Worm (Caenorhabditis elegans) whole organism, late embryonic: ENCODE results near the gene str-173.

Source experiments
- C08G9.2 ChIP-seq: sonication (generic microtip); optimal IDR thresholded peaks from 2 replicates; lab custom pipeline; 2016; ENCODE audit warnings: mild to moderate bottlenecking, missing genetic modification characterization, moderate library complexity, missing compliant biosample characterization
- K09A11.1 ChIP-seq: sonication (generic microtip); optimal IDR thresholded peaks from 2 replicates; lab custom pipeline; 2017; ENCODE audit warnings: antibody characterized with exemption, mild to moderate bottlenecking, missing genetic modification characterization, missing compliant biosample characterization; ENCODE audit not compliant: insufficient read depth
- ceh-48 ChIP-seq: sonication (generic microtip); optimal IDR thresholded peaks from 2 replicates; lab custom pipeline; 2016; ENCODE audit warnings: missing genetic modification characterization, inconsistent platforms, missing compliant biosample characterization
- elt-2 ChIP-seq: sonication (generic microtip); optimal IDR thresholded peaks from 2 replicates; lab custom pipeline; 2016; ENCODE audit warnings: missing genetic modification reagents, missing genetic modification characterization, missing compliant biosample characterization
- fkh-10 ChIP-seq: fragments of 150-350 bp; optimal IDR thresholded peaks from 2 replicates; lab custom pipeline; 2014; ENCODE audit warnings: missing biosample characterization, missing genetic modification reagents, missing genetic modification characterization
- lin-11 ChIP-seq: fragments of 200-800 bp; sonication (Bioruptor generic); optimal IDR thresholded peaks from 2 replicates; lab custom pipeline; 2018; ENCODE audit warnings: mild to moderate bottlenecking, missing genetic modification characterization, missing compliant biosample characterization
- nfya-1 ChIP-seq: sonication (generic microtip); optimal IDR thresholded peaks from 2 replicates; lab custom pipeline; 2017; ENCODE audit warnings: missing genetic modification characterization, mild to moderate bottlenecking, missing compliant biosample characterization, antibody characterized with exemption, moderate library complexity
- pha-4 ChIP-seq: fragments of 150-350 bp; optimal IDR thresholded peaks from 2 replicates; lab custom pipeline; 2018; ENCODE audit warnings: missing biosample characterization, missing genetic modification reagents, missing genetic modification characterization
- pros-1 ChIP-seq: fragments of 150-350 bp; optimal IDR thresholded peaks from 2 replicates; lab custom pipeline; 2014; ENCODE audit warnings: missing biosample characterization, missing genetic modification reagents, missing genetic modification characterization
- unc-86 ChIP-seq: sonication (generic microtip); optimal IDR thresholded peaks from 2 replicates; lab custom pipeline; 2016; ENCODE audit warnings: missing genetic modification characterization, missing compliant biosample characterization
- ztf-16 ChIP-seq: sonication (generic microtip); optimal IDR thresholded peaks from 2 replicates; lab custom pipeline; 2017; ENCODE audit warnings: missing genetic modification characterization, missing compliant biosample characterization

DNA sequence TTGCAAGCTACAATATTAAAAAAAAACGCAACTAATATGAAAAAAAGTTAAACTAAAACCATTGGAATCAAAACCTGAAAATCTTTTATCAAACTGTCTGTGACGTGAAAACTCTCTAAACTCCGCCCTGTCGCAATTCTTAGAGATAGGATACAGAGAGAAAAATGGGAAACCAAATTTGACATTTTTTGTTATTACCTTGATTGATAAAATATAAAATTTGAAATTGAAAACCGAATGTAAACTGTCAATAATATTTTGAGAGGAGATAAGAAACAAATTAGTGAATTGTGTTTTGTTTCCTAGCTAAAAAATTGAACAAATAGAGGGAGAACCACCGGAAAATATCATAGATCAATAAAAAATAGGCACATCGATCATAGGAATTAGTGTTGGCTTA lies 39.7 kb upstream of the str-173 start:
- TF ChIP-seq C08G9.2 (no peak), ceh-48 (tag; lab: Kevin White, UChicago) (no peak), ztf-16 (tag; lab: Kevin White, UChicago) (no peak), pros-1 (tag; lab: Kevin White, UChicago) (no peak), elt-2 (tag; lab: Kevin White, UChicago) (no peak), fkh-10 (GFP tag; lab: Kevin White, UChicago) (no peak), lin-11 (no peak), K09A11.1 (tag; lab: Kevin White, UChicago) (no peak), unc-86 (tag; lab: Kevin White, UChicago) (no peak), pha-4 (tag; lab: Kevin White, UChicago) (no peak), nfya-1 (tag; lab: Kevin White, UChicago) (no peak)
